Fruit fly (Drosophila melanogaster) whole organism, pupa: Measurements from ENCODE around the gene Pmvk.

Experiments
- CG14655 ChIP-seq: fragments of 200-800 bp; sonication (Bioruptor generic); optimal IDR thresholded peaks from 3 replicates; lab custom pipeline; 2017; ENCODE audit warnings: mild to moderate bottlenecking, missing biosample characterization, missing genetic modification reagents, missing genetic modification characterization
- CG17806 ChIP-seq: fragments of 200-800 bp; sonication (Bioruptor generic); optimal IDR thresholded peaks from 2 replicates; lab custom pipeline; 2018; ENCODE audit warnings: missing biosample characterization, mild to moderate bottlenecking, missing genetic modification characterization, moderate library complexity
- CG32121 ChIP-seq: fragments of 200-800 bp; sonication (Bioruptor generic); IDR thresholded peaks from 2 replicates; pipeline ENCODE4 v1.3.6; 2022; ENCODE audit warnings: missing biosample characterization, missing genetic modification characterization
- CG8159 ChIP-seq: fragments of 200-800 bp; sonication (Bioruptor generic); optimal IDR thresholded peaks from 3 replicates; lab custom pipeline; 2018; ENCODE audit warnings: missing biosample characterization, mild to moderate bottlenecking, missing genetic modification characterization, moderate library complexity
- D1 ChIP-seq: fragments of 200-800 bp; sonication (Bioruptor generic); optimal IDR thresholded peaks from 2 replicates; lab custom pipeline; 2018; ENCODE audit warnings: missing biosample characterization, mild to moderate bottlenecking, missing genetic modification characterization, moderate library complexity
- Pif1B ChIP-seq: fragments of 200-800 bp; sonication (Bioruptor generic); optimal IDR thresholded peaks from 3 replicates; lab custom pipeline; 2016; ENCODE audit warnings: missing biosample characterization, missing genetic modification characterization
- Snoo ChIP-seq: fragments of 200-800 bp; sonication (Bioruptor generic); optimal IDR thresholded peaks from 3 replicates; lab custom pipeline; 2017; ENCODE audit warnings: missing biosample characterization, mild to moderate bottlenecking, missing genetic modification characterization, inconsistent platforms
- gl ChIP-seq: fragments of 200-800 bp; sonication (Bioruptor generic); optimal IDR thresholded peaks from 2 replicates; lab custom pipeline; 2018; ENCODE audit warnings: missing biosample characterization, mild to moderate bottlenecking, missing genetic modification characterization
- rn ChIP-seq: fragments of 200-800 bp; sonication (Bioruptor generic); IDR thresholded peaks from 2 replicates; pipeline ENCODE4 v1.3.6; 2022; ENCODE audit warnings: missing biosample characterization, missing genetic modification characterization

DNA sequence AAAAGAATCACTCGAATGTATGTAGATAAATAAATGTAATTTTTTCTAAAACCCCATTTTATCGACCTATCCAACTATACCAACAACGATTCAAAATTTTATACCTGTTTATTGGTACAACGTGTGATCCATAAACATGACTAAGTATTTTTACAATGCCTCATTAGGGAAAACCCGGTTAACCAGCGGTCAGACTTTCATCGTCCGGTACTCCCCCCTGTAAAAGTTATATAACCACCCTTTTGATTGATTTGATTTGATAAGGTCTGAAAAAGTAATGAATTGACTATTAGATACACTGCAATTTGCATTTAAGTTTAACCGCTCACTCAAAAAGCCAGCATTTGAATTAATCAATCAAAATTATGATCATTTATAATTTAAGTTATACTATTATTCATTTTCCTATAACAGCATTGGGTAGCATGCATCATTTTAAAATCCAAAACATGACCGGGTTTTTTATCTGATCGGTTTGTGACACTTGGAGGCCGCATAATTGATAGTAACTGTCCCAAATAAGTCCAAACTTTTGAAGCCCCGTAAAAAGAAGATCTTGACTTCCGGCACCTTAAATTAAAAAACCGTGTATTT is 12.7 kb downstream of the Pmvk start:
- no peak for TF ChIP-seq D1 (tag; lab: Kevin White, UChicago)
- no peak for TF ChIP-seq CG32121 (GFP tag; lab: Robert Waterston, UW)
- no peak for TF ChIP-seq rn (GFP tag; lab: Robert Waterston, UW)
- TF ChIP-seq gl (tag; lab: Kevin White, UChicago) = no peak
- no peak for TF ChIP-seq Snoo (tag; lab: Kevin White, UChicago)
- no peak for TF ChIP-seq CG8159 (tag; lab: Kevin White, UChicago)
- TF ChIP-seq Pif1B (GFP tag; lab: Kevin White, UChicago) = no peak
- TF ChIP-seq CG17806 (tag; lab: Kevin White, UChicago) = no peak
- no peak for TF ChIP-seq CG14655 (GFP tag; lab: Kevin White, UChicago)
